Worm (Caenorhabditis elegans) whole organism, L3 larva: ENCODE results near the gene gcn-1.

Experiments
- R02D3.7 ChIP-seq: fragments of 150-350 bp; optimal IDR thresholded peaks from 2 replicates; lab custom pipeline; 2014; ENCODE audit warnings: missing biosample characterization, missing genetic modification characterization
- ZK546.5 ChIP-seq: sonication (generic microtip); optimal IDR thresholded peaks from 2 replicates; lab custom pipeline; 2017; ENCODE audit warnings: missing biosample characterization, missing genetic modification characterization
- ama-1 ChIP-seq: fragments of 150-350 bp; optimal IDR thresholded peaks from 2 replicates; lab custom pipeline; 2018
- ceh-16 ChIP-seq: sonication (generic microtip); optimal IDR thresholded peaks from 2 replicates; lab custom pipeline; 2017; ENCODE audit warnings: missing biosample characterization, missing genetic modification characterization
- ceh-28 ChIP-seq: fragments of 150-350 bp; optimal IDR thresholded peaks from 2 replicates; lab custom pipeline; 2014; ENCODE audit warnings: missing biosample characterization, missing genetic modification reagents, missing genetic modification characterization
- ceh-82 ChIP-seq: fragments of 150-350 bp; optimal IDR thresholded peaks from 2 replicates; lab custom pipeline; 2014; ENCODE audit warnings: missing biosample characterization, missing genetic modification characterization
- daf-12 ChIP-seq: fragments of 150-350 bp; optimal IDR thresholded peaks from 2 replicates; lab custom pipeline; 2014; ENCODE audit warnings: missing biosample characterization, missing genetic modification reagents, missing genetic modification characterization
- egl-27 ChIP-seq: sonication (generic microtip); optimal IDR thresholded peaks from 4 replicates; lab custom pipeline; 2017; ENCODE audit warnings: missing biosample characterization, missing genetic modification reagents, missing genetic modification characterization
- egl-5 ChIP-seq: fragments of 150-350 bp; optimal IDR thresholded peaks from 2 replicates; lab custom pipeline; 2017; ENCODE audit warnings: missing biosample characterization, missing genetic modification reagents, missing genetic modification characterization, inconsistent platforms
- elt-2 ChIP-seq: sonication (generic microtip); optimal IDR thresholded peaks from 2 replicates; lab custom pipeline; 2016; ENCODE audit warnings: missing genetic modification reagents, mild to moderate bottlenecking, missing genetic modification characterization, missing compliant biosample characterization
- fos-1 ChIP-seq: fragments of 150-350 bp; optimal IDR thresholded peaks from 2 replicates; lab custom pipeline; 2014; ENCODE audit warnings: missing biosample characterization, missing genetic modification characterization
- hmg-11 ChIP-seq: sonication (generic microtip); optimal IDR thresholded peaks from 2 replicates; lab custom pipeline; 2016; ENCODE audit warnings: missing genetic modification characterization, missing compliant biosample characterization
- jun-1 ChIP-seq: fragments of 150-350 bp; optimal IDR thresholded peaks from 2 replicates; lab custom pipeline; 2014; ENCODE audit warnings: missing biosample characterization, missing genetic modification reagents, missing genetic modification characterization
- lin-15B ChIP-seq: fragments of 150-350 bp; optimal IDR thresholded peaks from 2 replicates; lab custom pipeline; 2014; ENCODE audit warnings: missing biosample characterization, missing genetic modification characterization
- lin-39 ChIP-seq: fragments of 150-350 bp; optimal IDR thresholded peaks from 2 replicates; lab custom pipeline; 2018; ENCODE audit warnings: missing biosample characterization, missing genetic modification reagents, missing genetic modification characterization
- lsy-12 ChIP-seq: sonication (generic microtip); optimal IDR thresholded peaks from 2 replicates; lab custom pipeline; 2016; ENCODE audit warnings: mild to moderate bottlenecking, missing genetic modification characterization, missing compliant biosample characterization
- mml-1 ChIP-seq: fragments of 150-350 bp; sonication (generic microtip); optimal IDR thresholded peaks from 3 replicates; lab custom pipeline; 2014; ENCODE audit warnings: missing biosample characterization, missing genetic modification characterization
- nfya-1 ChIP-seq: sonication (generic microtip); optimal IDR thresholded peaks from 2 replicates; lab custom pipeline; 2017; ENCODE audit warnings: missing genetic modification characterization, mild to moderate bottlenecking, missing compliant biosample characterization, antibody characterized with exemption, moderate library complexity; ENCODE audit not compliant: insufficient read depth
- nhr-23 ChIP-seq: fragments of 150-350 bp; optimal IDR thresholded peaks from 2 replicates; lab custom pipeline; 2014; ENCODE audit warnings: missing biosample characterization, missing genetic modification reagents, missing genetic modification characterization
- nhr-237 ChIP-seq: fragments of 150-350 bp; optimal IDR thresholded peaks from 2 replicates; lab custom pipeline; 2014; ENCODE audit warnings: missing biosample characterization, missing genetic modification characterization
- nhr-25 ChIP-seq: sonication (generic microtip); optimal IDR thresholded peaks from 2 replicates; lab custom pipeline; 2017; ENCODE audit warnings: missing biosample characterization, missing genetic modification characterization
- nhr-28 ChIP-seq: fragments of 150-350 bp; optimal IDR thresholded peaks from 2 replicates; lab custom pipeline; 2014; ENCODE audit warnings: missing biosample characterization, missing genetic modification characterization
- nhr-43 ChIP-seq: sonication (generic microtip); optimal IDR thresholded peaks from 2 replicates; lab custom pipeline; 2016; ENCODE audit warnings: mild to moderate bottlenecking, missing genetic modification characterization, missing compliant biosample characterization; ENCODE audit not compliant: poor library complexity, severe bottlenecking
- nhr-67 ChIP-seq: fragments of 150-350 bp; optimal IDR thresholded peaks from 2 replicates; lab custom pipeline; 2014; ENCODE audit warnings: missing biosample characterization, missing genetic modification characterization
- nhr-76 ChIP-seq: fragments of 150-350 bp; sonication (generic microtip); optimal IDR thresholded peaks from 5 replicates; lab custom pipeline; 2014; ENCODE audit warnings: missing biosample characterization, missing genetic modification characterization
- nhr-77 ChIP-seq: fragments of 150-350 bp; optimal IDR thresholded peaks from 2 replicates; lab custom pipeline; 2014; ENCODE audit warnings: missing biosample characterization, missing genetic modification characterization
- pha-4 ChIP-seq: fragments of 150-350 bp; optimal IDR thresholded peaks from 2 replicates; lab custom pipeline; 2014; ENCODE audit warnings: missing biosample characterization, missing genetic modification reagents, missing genetic modification characterization
- skn-1 ChIP-seq: fragments of 150-350 bp; optimal IDR thresholded peaks from 2 replicates; lab custom pipeline; 2014; ENCODE audit warnings: missing biosample characterization, missing genetic modification characterization
- snpc-4 ChIP-seq: fragments of 150-350 bp; optimal IDR thresholded peaks from 2 replicates; lab custom pipeline; 2014; ENCODE audit warnings: missing biosample characterization, missing genetic modification characterization
- tbx-2 ChIP-seq: sonication (generic microtip); optimal IDR thresholded peaks from 2 replicates; lab custom pipeline; 2016; ENCODE audit warnings: mild to moderate bottlenecking, missing genetic modification characterization, missing compliant biosample characterization
- unc-39 ChIP-seq: sonication (generic microtip); optimal IDR thresholded peaks from 4 replicates; lab custom pipeline; 2017; ENCODE audit warnings: missing biosample characterization, missing genetic modification characterization
- unc-62 ChIP-seq: fragments of 150-350 bp; sonication (generic microtip); optimal IDR thresholded peaks from 4 replicates; lab custom pipeline; 2014; ENCODE audit warnings: missing biosample characterization, missing genetic modification reagents, missing genetic modification characterization
- zag-1 ChIP-seq: fragments of 150-350 bp; optimal IDR thresholded peaks from 2 replicates; lab custom pipeline; 2014; ENCODE audit warnings: missing biosample characterization, missing genetic modification characterization
- ztf-11 ChIP-seq: fragments of 150-350 bp; optimal IDR thresholded peaks from 2 replicates; lab custom pipeline; 2014; ENCODE audit warnings: missing biosample characterization, missing genetic modification characterization

gcn-1 gene

DNA sequence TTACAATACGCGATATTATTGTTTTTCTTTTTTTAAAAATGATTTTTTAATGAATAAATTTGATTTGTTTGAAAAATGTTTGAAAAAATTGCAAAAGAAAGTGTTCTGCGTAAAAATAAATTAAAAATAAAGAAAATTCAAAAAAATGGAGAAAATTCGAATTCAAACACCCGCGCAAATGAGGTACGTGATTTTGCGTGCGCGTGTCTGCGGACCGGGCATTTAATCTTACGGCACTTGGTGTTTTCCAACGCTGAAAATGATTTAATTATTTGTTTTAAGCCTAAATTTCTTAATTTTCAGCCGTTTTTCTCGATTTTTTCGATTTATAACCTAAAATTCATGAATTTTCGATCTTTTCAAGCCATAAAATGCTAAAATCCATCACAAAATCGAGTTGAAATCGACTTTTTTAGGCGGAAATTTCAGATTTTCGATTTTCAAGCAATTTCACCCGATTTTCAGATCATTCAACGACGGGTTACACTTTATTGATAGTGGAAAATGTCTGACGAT lies at the start of gene gcn-1:
gcn-1 (plus strand) TSS at position 466 of the 516 bp plus-strand sequence.
- TF ChIP-seq daf-12 (tag; lab: Kevin White, UChicago) (no peak), ceh-82 (tag; lab: Kevin White, UChicago) (peak; percentile 6), tbx-2 (tag; lab: Kevin White, UChicago) (peak; percentile 73), nhr-43 (tag; lab: Kevin White, UChicago) (no peak), ceh-28 (peak; percentile 53), unc-62 (no peak), nhr-23 (tag; lab: Kevin White, UChicago) (peak; percentile 67), egl-5 (tag; lab: Kevin White, UChicago) (peak; percentile 74), hmg-11 (tag; lab: Kevin White, UChicago) (peak; percentile 20), pha-4 (tag; lab: Kevin White, UChicago) (peak; percentile 71), R02D3.7 (tag; lab: Kevin White, UChicago) (peak; percentile 41), lin-15B (tag; lab: Kevin White, UChicago) (peak; percentile 60), nfya-1 (tag; lab: Kevin White, UChicago) (peak; percentile 78)
- TF ChIP-seq, all 47 proteins: peak for 10

DNA sequence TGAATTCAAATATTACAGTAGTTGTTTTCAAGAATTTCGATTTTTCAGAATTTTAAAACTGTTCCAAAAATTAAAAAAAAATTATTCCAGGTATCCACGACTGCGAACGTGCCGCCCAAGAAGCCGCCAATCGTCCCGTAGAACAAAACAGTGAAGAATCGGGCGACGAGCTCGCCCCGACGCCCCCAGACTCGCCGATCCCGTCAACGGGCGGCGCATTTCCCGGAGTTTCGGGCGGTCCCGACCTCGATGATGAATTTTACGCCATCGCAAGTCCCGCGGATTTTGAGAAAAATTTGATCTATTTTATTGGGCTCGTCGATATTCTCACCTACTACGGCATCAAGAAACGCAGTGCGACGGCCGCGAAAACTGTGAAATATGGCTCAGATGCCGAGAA lies 45.8 kb upstream of the gcn-1 start:
- TF ChIP-seq mml-1 (tag; lab: Kevin White, UChicago) (no peak), skn-1 (no peak), nfya-1 (tag; lab: Kevin White, UChicago) (no peak), nhr-25 (no peak), hmg-11 (tag; lab: Kevin White, UChicago) (no peak), pha-4 (tag; lab: Kevin White, UChicago) (no peak), egl-27 (tag; lab: Kevin White, UChicago) (no peak), nhr-23 (tag; lab: Kevin White, UChicago) (no peak)

DNA sequence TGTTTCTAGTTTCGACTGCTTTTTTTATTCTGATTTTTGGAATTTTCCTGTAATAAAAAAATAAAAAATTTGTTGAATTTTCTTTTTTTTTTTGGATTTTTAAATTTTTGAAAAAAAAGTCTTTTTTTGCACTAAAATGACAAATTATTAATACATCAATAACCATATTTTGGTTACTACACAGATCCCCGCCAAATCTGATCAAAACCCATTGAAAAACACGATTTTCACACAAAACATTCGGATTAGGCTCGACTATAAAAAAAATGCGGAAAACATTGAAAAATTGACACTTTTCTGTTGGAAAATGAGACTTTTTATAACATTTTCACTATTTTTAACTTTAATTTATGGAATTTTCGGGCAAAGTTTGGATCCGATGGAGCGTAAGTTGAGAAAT lies 41.5 kb upstream of the gcn-1 start, which contains the start of gene Y48G9A.7:
Y48G9A.7 (plus strand) TSS at position 301 of the 400 bp plus-strand sequence.
- TF ChIP-seq egl-27 (tag; lab: Kevin White, UChicago) = no peak
- no peak for TF ChIP-seq nhr-43 (tag; lab: Kevin White, UChicago)
- no peak for TF ChIP-seq nhr-237 (tag; lab: Kevin White, UChicago)
- no peak for TF ChIP-seq ceh-28
- TF ChIP-seq skn-1 = no peak
- TF ChIP-seq R02D3.7 (tag; lab: Kevin White, UChicago) = no peak
- TF ChIP-seq lin-15B (tag; lab: Kevin White, UChicago) = no peak
- TF ChIP-seq fos-1 (tag; lab: Kevin White, UChicago) = no peak
- TF ChIP-seq elt-2 (tag; lab: Kevin White, UChicago) = no peak
- TF ChIP-seq egl-5 (tag; lab: Kevin White, UChicago) = no peak
- TF ChIP-seq daf-12 (tag; lab: Kevin White, UChicago) = no peak
- no peak for TF ChIP-seq jun-1
- TF ChIP-seq nfya-1 (tag; lab: Kevin White, UChicago) = no peak
- no peak for TF ChIP-seq unc-39
- no peak for TF ChIP-seq nhr-77 (tag; lab: Kevin White, UChicago)
- TF ChIP-seq snpc-4 (tag; lab: Kevin White, UChicago) = no peak
- no peak for TF ChIP-seq nhr-28 (tag; lab: Kevin White, UChicago)
- no peak for TF ChIP-seq ZK546.5
- no peak for TF ChIP-seq unc-62
- no peak for TF ChIP-seq ztf-11 (tag; lab: Kevin White, UChicago)

DNA sequence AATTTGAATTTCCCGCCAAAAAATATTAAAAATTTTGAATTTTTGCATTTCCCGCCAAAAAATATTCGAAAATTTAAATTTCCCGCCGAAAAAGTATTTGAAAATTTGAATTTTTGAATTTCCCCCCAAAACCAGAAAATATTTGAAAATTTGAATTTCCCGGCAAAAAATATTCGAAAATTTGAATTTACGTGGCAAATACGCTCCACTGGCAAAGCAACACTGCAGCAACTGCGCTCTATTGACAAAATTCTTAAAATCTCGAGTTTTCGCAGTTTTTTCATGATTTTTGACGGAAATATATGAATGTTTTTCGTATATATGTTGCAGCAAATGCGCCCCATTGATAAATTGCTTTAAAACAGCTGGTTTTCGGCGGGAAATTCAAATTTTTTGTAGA lies 40.4 kb upstream of the gcn-1 start:
- no peak for TF ChIP-seq ama-1 (lab: Kevin White, UChicago)
- no peak for TF ChIP-seq skn-1
- no peak for TF ChIP-seq nhr-25
- no peak for TF ChIP-seq R02D3.7 (tag; lab: Kevin White, UChicago)
- no peak for TF ChIP-seq nhr-67 (tag; lab: Kevin White, UChicago)
- TF ChIP-seq lsy-12 = no peak
- TF ChIP-seq fos-1 (tag; lab: Kevin White, UChicago) = no peak
- TF ChIP-seq jun-1 = no peak
- no peak for TF ChIP-seq pha-4 (tag; lab: Kevin White, UChicago)
- TF ChIP-seq nhr-23 (tag; lab: Kevin White, UChicago) = no peak
- no peak for TF ChIP-seq egl-5 (tag; lab: Kevin White, UChicago)
- TF ChIP-seq lin-39 (tag; lab: Kevin White, UChicago) = no peak
- TF ChIP-seq mml-1 (tag; lab: Kevin White, UChicago) = no peak
- no peak for TF ChIP-seq zag-1
- TF ChIP-seq nhr-237 (tag; lab: Kevin White, UChicago) = no peak
- no peak for TF ChIP-seq tbx-2 (tag; lab: Kevin White, UChicago)
- TF ChIP-seq nhr-76 (tag; lab: Kevin White, UChicago) = no peak
- TF ChIP-seq ceh-16 = no peak
- TF ChIP-seq egl-27 (tag; lab: Kevin White, UChicago) = no peak
